Worm (Caenorhabditis elegans) whole organism, mixed stage, embryonic: ENCODE results near the gene str-238.

ENCODE experiments used
- cnd-1 ChIP-seq: fragments of 200-800 bp; sonication (Bioruptor generic); optimal IDR thresholded peaks from 2 replicates; lab custom pipeline; 2018; ENCODE audit warnings: mild to moderate bottlenecking, missing genetic modification characterization, missing compliant biosample characterization
- elt-1 ChIP-seq: sonication (generic microtip); optimal IDR thresholded peaks from 2 replicates; lab custom pipeline; 2017; ENCODE audit warnings: missing genetic modification characterization, mild to moderate bottlenecking, missing compliant biosample characterization, antibody characterized with exemption, moderate library complexity, borderline replicate concordance; ENCODE audit not compliant: insufficient read depth
- mab-5 ChIP-seq: fragments of 150-350 bp; optimal IDR thresholded peaks from 2 replicates; lab custom pipeline; 2014; ENCODE audit warnings: missing biosample characterization, missing genetic modification characterization
- mep-1 ChIP-seq: fragments of 150-350 bp; optimal IDR thresholded peaks from 2 replicates; lab custom pipeline; 2017; ENCODE audit warnings: missing biosample characterization, missing genetic modification reagents, missing genetic modification characterization, inconsistent platforms
- nhr-2 ChIP-seq: fragments of 150-350 bp; optimal IDR thresholded peaks from 2 replicates; lab custom pipeline; 2014; ENCODE audit warnings: missing biosample characterization, missing genetic modification characterization
- nhr-237 ChIP-seq: fragments of 150-350 bp; optimal IDR thresholded peaks from 2 replicates; lab custom pipeline; 2014; ENCODE audit warnings: missing biosample characterization, missing genetic modification characterization
- nhr-76 ChIP-seq: sonication (generic microtip); optimal IDR thresholded peaks from 2 replicates; lab custom pipeline; 2017; ENCODE audit warnings: missing biosample characterization, missing genetic modification characterization
- pha-4 ChIP-seq: fragments of 150-350 bp; optimal IDR thresholded peaks from 2 replicates; lab custom pipeline; 2018; ENCODE audit warnings: missing biosample characterization, missing genetic modification reagents, missing genetic modification characterization
- snpc-4 ChIP-seq: fragments of 150-350 bp; optimal IDR thresholded peaks from 2 replicates; lab custom pipeline; 2014; ENCODE audit warnings: missing biosample characterization, missing genetic modification characterization
- unc-39 ChIP-seq: fragments of 150-350 bp; optimal IDR thresholded peaks from 2 replicates; lab custom pipeline; 2014; ENCODE audit warnings: missing biosample characterization, missing genetic modification characterization

DNA sequence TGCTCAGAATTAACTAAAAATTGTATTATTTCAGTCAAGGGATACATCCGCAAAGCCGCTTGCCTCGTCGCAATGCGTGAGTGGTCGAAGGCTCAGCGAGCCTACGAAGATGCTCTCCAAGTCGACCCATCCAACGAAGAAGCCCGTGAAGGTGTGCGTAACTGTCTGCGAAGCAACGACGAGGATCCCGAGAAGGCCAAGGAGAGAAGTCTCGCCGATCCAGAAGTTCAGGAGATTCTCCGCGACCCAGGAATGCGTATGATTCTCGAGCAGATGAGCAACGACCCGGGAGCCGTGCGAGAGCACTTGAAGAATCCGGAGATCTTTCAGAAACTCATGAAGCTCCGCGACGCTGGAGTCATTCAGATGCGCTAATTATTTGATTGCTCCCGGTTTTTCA is 9.5 kb downstream of the str-238 start:
- TF ChIP-seq unc-39 (tag; lab: Kevin White, UChicago) (no peak), pha-4 (tag; lab: Kevin White, UChicago) (no peak), mep-1 (tag; lab: Kevin White, UChicago) (no peak), snpc-4 (no peak), cnd-1 (tag; lab: Kevin White, UChicago) (no peak), nhr-237 (tag; lab: Kevin White, UChicago) (no peak), elt-1 (tag; lab: Kevin White, UChicago) (no peak), mab-5 (tag; lab: Kevin White, UChicago) (no peak), nhr-76 (tag; lab: Kevin White, UChicago) (no peak), nhr-2 (tag; lab: Kevin White, UChicago) (no peak)
